Worm (Caenorhabditis elegans) whole organism, late embryonic: ENCODE data around the gene wbp-2.

Source experiments
- C08G9.2 ChIP-seq: sonication (generic microtip); optimal IDR thresholded peaks from 2 replicates; lab custom pipeline; 2016; ENCODE audit warnings: mild to moderate bottlenecking, missing genetic modification characterization, moderate library complexity, missing compliant biosample characterization
- ama-1 ChIP-seq: fragments of 150-350 bp; optimal IDR thresholded peaks from 2 replicates; lab custom pipeline; 2014
- ceh-14 ChIP-seq: sonication (generic microtip); optimal IDR thresholded peaks from 2 replicates; lab custom pipeline; 2016; ENCODE audit warnings: missing genotype, missing genetic modification characterization, missing compliant biosample characterization
- ceh-9 ChIP-seq: sonication (generic microtip); optimal IDR thresholded peaks from 2 replicates; lab custom pipeline; 2016; ENCODE audit warnings: mild to moderate bottlenecking, missing genetic modification characterization, inconsistent platforms, missing compliant biosample characterization
- elt-2 ChIP-seq: sonication (generic microtip); optimal IDR thresholded peaks from 2 replicates; lab custom pipeline; 2016; ENCODE audit warnings: missing genetic modification reagents, missing genetic modification characterization, missing compliant biosample characterization
- pag-3 ChIP-seq: sonication (generic microtip); optimal IDR thresholded peaks from 2 replicates; lab custom pipeline; 2016; ENCODE audit warnings: missing compliant biosample characterization, missing genetic modification characterization, borderline replicate concordance
- pax-1 ChIP-seq: fragments of 150-350 bp; optimal IDR thresholded peaks from 2 replicates; lab custom pipeline; 2014; ENCODE audit warnings: missing biosample characterization, missing genetic modification characterization
- pha-4 ChIP-seq: fragments of 150-350 bp; optimal IDR thresholded peaks from 2 replicates; lab custom pipeline; 2018; ENCODE audit warnings: missing biosample characterization, missing genetic modification reagents, missing genetic modification characterization
- sox-4 ChIP-seq: sonication (generic microtip); optimal IDR thresholded peaks from 2 replicates; lab custom pipeline; 2017; ENCODE audit warnings: mild to moderate bottlenecking, missing genetic modification characterization, inconsistent platforms, missing compliant biosample characterization
- tbx-2 ChIP-seq: sonication (generic microtip); optimal IDR thresholded peaks from 2 replicates; lab custom pipeline; 2016; ENCODE audit warnings: missing genetic modification characterization, missing compliant biosample characterization
- unc-55 ChIP-seq: sonication (generic microtip); optimal IDR thresholded peaks from 2 replicates; lab custom pipeline; 2017; ENCODE audit warnings: missing biosample characterization, missing genetic modification reagents, missing genetic modification characterization
- zip-5 ChIP-seq: sonication (generic microtip); optimal IDR thresholded peaks from 2 replicates; lab custom pipeline; 2016; ENCODE audit warnings: missing genetic modification characterization, missing compliant biosample characterization

- no peak for TF ChIP-seq pag-3 (tag; lab: Kevin White, UChicago)
- TF ChIP-seq pax-1 (tag; lab: Kevin White, UChicago), result no peak
- TF ChIP-seq ama-1 (lab: Kevin White, UChicago), result no peak
- TF ChIP-seq pha-4 (tag; lab: Kevin White, UChicago), result no peak
- no peak for TF ChIP-seq elt-2 (tag; lab: Kevin White, UChicago)
- no peak for TF ChIP-seq tbx-2 (tag; lab: Kevin White, UChicago)
- TF ChIP-seq sox-4 (tag; lab: Kevin White, UChicago), result no peak
- no peak for TF ChIP-seq unc-55 (GFP tag; lab: Kevin White, UChicago)
- TF ChIP-seq ceh-9, result no peak
- no peak for TF ChIP-seq zip-5 (tag; lab: Kevin White, UChicago)
- no peak for TF ChIP-seq ceh-14 (tag; lab: Kevin White, UChicago)
- no peak for TF ChIP-seq C08G9.2
Measured at ce11 chrII:9281595-9281994, 48.0 kb upstream of the wbp-2 start.
